Worm (Caenorhabditis elegans) whole organism, L1 larva: Measurements from ENCODE around the gene nhr-109.

Source experiments
- ama-1 ChIP-seq: fragments of 150-350 bp; optimal IDR thresholded peaks from 2 replicates; lab custom pipeline; 2014
- elt-2 ChIP-seq: sonication (generic microtip); optimal IDR thresholded peaks from 2 replicates; lab custom pipeline; 2016; ENCODE audit warnings: missing genetic modification characterization, mild to moderate bottlenecking, inconsistent platforms, missing compliant biosample characterization, missing genetic modification reagents
- elt-3 ChIP-seq, 6 experiments: fragments of 150-350 bp in 1 of 6; sonication (generic microtip); optimal IDR thresholded peaks; 2 replicates each; lab custom pipeline; 2017 to 2018; ENCODE audit warnings: missing biosample characterization in 6 of 6, missing genetic modification characterization in 6 of 6, inconsistent platforms in 1 of 6
- lin-13 ChIP-seq: fragments of 150-350 bp; optimal IDR thresholded peaks from 2 replicates; lab custom pipeline; 2014; ENCODE audit warnings: missing biosample characterization, missing genetic modification reagents, missing genetic modification characterization
- nhr-11 ChIP-seq: fragments of 150-350 bp; optimal IDR thresholded peaks from 2 replicates; lab custom pipeline; 2014; ENCODE audit warnings: missing biosample characterization, missing genetic modification characterization
- nhr-20 ChIP-seq: sonication (generic microtip); optimal IDR thresholded peaks from 2 replicates; lab custom pipeline; 2016; ENCODE audit warnings: mild to moderate bottlenecking, missing genetic modification characterization, missing compliant biosample characterization
- skn-1 ChIP-seq: fragments of 150-350 bp; optimal IDR thresholded peaks from 2 replicates; lab custom pipeline; 2014; ENCODE audit warnings: missing biosample characterization, missing genetic modification characterization
- snpc-4 ChIP-seq: fragments of 150-350 bp; optimal IDR thresholded peaks from 2 replicates; lab custom pipeline; 2014; ENCODE audit warnings: missing biosample characterization, missing genetic modification characterization
- unc-86 ChIP-seq: sonication (generic microtip); optimal IDR thresholded peaks from 2 replicates; lab custom pipeline; 2016; ENCODE audit warnings: missing genetic modification characterization, missing compliant biosample characterization

- TF ChIP-seq skn-1 (tag; lab: Kevin White, UChicago) (no peak), nhr-11 (tag; lab: Kevin White, UChicago) (no peak), elt-2 (tag; lab: Kevin White, UChicago) (no peak), elt-3 (tag; optimal IDR thresholded peaks at IDR 0.05; lab: Kevin White, UChicago) (no peak), ama-1 (lab: Kevin White, UChicago) (no peak), unc-86 (tag; lab: Kevin White, UChicago) (peak; percentile 55), nhr-20 (tag; lab: Kevin White, UChicago) (no peak), snpc-4 (tag; lab: Kevin White, UChicago) (no peak), lin-13 (GFP tag; lab: Kevin White, UChicago) (no peak)
Measured at ce11 chrII:4453453-4453852, 20.3 kb downstream of the nhr-109 start.
